Comparison of ENCODE assay signal across 1 worm cellular context in the genomic region with DNA sequence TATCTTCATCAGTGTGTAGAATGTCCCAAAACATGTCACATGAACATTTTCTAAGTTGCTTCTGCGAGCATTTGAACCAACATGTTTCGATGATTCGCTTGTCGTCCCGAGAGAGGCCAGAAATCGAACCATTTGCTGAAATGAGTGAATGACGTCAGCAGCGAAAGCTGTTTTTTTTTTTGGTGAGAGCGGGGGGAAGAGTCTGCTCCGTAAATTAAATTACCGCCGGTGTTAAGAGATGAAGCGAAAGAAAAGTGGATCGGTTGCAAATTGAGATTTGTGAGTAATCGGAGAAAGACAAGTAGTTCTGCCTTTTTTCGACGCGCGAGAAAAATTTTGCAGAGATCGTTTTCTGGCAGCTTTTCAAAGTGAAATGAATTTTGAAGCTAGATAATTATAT.
TF ChIP-seq lines count a peak whose summit lies in the region.

No protein-coding gene starts in this region.

TF ChIP-seq in whole organism, L4 larva, 104 proteins besides CTCF, POLR2A, EP300 and RAD21 (continued from another document):
- TF ChIP-seq dmd-8 (GFP tag; IDR thresholded peaks at IDR 0.05; lab: Robert Waterston, UW) (no peak), spr-1 (tag; optimal IDR thresholded peaks at IDR 0.05; lab: Kevin White, UChicago) (no peak)
